Worm (Caenorhabditis elegans) whole organism, midembryonic: ENCODE results near the gene mrpl-45.

Experiments used
- T22C8.4 ChIP-seq: fragments of 200-800 bp; sonication (Bioruptor generic); IDR thresholded peaks from 2 replicates; pipeline ENCODE4 v1.3.6; 2022; ENCODE audit warnings: missing genetic modification characterization, missing compliant biosample characterization
- cog-1 ChIP-seq: sonication (generic microtip); optimal IDR thresholded peaks from 2 replicates; lab custom pipeline; 2016; ENCODE audit warnings: missing genetic modification characterization, missing compliant biosample characterization
- flt-1 ChIP-seq: fragments of 200-800 bp; sonication (Bioruptor generic); IDR thresholded peaks from 2 replicates; pipeline ENCODE4 v1.3.6; 2022; ENCODE audit warnings: missing genetic modification characterization, missing compliant biosample characterization
- ref-1 ChIP-seq: fragments of 200-800 bp; sonication (Bioruptor generic); conservative IDR thresholded peaks from 2 replicates; pipeline ENCODE4 v1.3.6; 2022; ENCODE audit warnings: missing genetic modification reagents, missing genetic modification characterization, missing compliant biosample characterization
- tab-1 ChIP-seq: fragments of 200-800 bp; sonication (Bioruptor generic); IDR thresholded peaks from 2 replicates; pipeline ENCODE4 v1.3.6; 2022; ENCODE audit warnings: missing genetic modification characterization, missing compliant biosample characterization
- ztf-23 ChIP-seq: fragments of 200-800 bp; sonication (Bioruptor generic); IDR thresholded peaks from 2 replicates; pipeline ENCODE4 v1.3.6; 2022; ENCODE audit warnings: missing genetic modification reagents, missing genetic modification characterization, missing compliant biosample characterization

DNA sequence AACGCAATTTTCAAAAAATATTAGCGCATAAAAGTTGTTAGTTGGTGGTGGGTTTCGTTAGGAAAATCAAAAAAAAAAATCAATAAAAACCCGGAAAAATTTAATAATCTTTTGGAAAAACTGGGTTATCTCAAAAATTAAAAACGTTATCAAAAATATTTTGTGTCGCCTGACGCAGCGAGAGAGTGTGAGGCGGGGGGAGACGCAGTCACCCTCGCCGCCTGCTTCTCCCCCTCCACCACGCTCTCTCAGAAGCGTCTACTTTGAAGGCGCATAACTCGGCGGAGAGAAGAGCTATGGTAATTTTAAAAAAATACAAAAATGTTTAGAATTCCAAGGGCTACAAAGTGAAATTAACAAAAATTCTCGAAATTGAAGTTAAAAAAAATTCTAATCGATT, 23.3 kb upstream of the mrpl-45 start:
- TF ChIP-seq T22C8.4 (GFP tag; lab: Robert Waterston, UW) = no peak
- TF ChIP-seq flt-1 (GFP tag; lab: Robert Waterston, UW) = no peak
- TF ChIP-seq tab-1 (GFP tag; lab: Robert Waterston, UW) = no peak
- no peak for TF ChIP-seq ztf-23
- no peak for TF ChIP-seq cog-1
- TF ChIP-seq ref-1 (GFP tag; lab: Robert Waterston, UW) = no peak
